Worm (Caenorhabditis elegans) whole organism, young adult: ENCODE results near the gene T05B9.1.

Experiments
- C06A6.2 ChIP-seq: fragments of 200-800 bp; sonication (Bioruptor generic); conservative IDR thresholded peaks from 2 replicates; pipeline ENCODE4 v1.3.6; 2022; ENCODE audit warnings: missing genetic modification characterization, missing compliant biosample characterization
- C17E4.6 ChIP-seq: fragments of 200-800 bp; sonication (Bioruptor generic); IDR thresholded peaks from 2 replicates; pipeline ENCODE4 v1.3.6; 2022; ENCODE audit warnings: missing genetic modification reagents, missing genetic modification characterization, missing compliant biosample characterization
- F22D6.2 ChIP-seq: sonication (generic microtip); optimal IDR thresholded peaks from 2 replicates; lab custom pipeline; 2016; ENCODE audit warnings: mild to moderate bottlenecking, missing genetic modification characterization, missing compliant biosample characterization
- F49E8.2 ChIP-seq: sonication (generic microtip); optimal IDR thresholded peaks from 3 replicates; lab custom pipeline; 2017; ENCODE audit warnings: missing genetic modification characterization, mild to moderate bottlenecking, missing compliant biosample characterization, antibody characterized with exemption, moderate library complexity; ENCODE audit not compliant: insufficient read depth
- F52B5.7 ChIP-seq: sonication (generic microtip); optimal IDR thresholded peaks from 2 replicates; lab custom pipeline; 2016; ENCODE audit warnings: mild to moderate bottlenecking, missing genetic modification characterization, missing compliant biosample characterization
- F57A8.1 ChIP-seq: fragments of 200-800 bp; sonication (Bioruptor generic); optimal IDR thresholded peaks from 2 replicates; lab custom pipeline; 2018; ENCODE audit warnings: mild to moderate bottlenecking, missing genetic modification characterization, moderate library complexity, missing compliant biosample characterization
- T26A5.8 ChIP-seq: sonication (generic microtip); optimal IDR thresholded peaks from 2 replicates; lab custom pipeline; 2016; ENCODE audit warnings: missing genetic modification characterization, missing compliant biosample characterization
- Y53G8AR.9 ChIP-seq: fragments of 200-800 bp; sonication (Bioruptor generic); conservative IDR thresholded peaks from 2 replicates; pipeline ENCODE4 v1.3.6; 2022; ENCODE audit warnings: missing genetic modification reagents, missing genetic modification characterization, missing compliant biosample characterization
- Y79H2A.3 ChIP-seq: fragments of 200-800 bp; sonication (Bioruptor generic); conservative IDR thresholded peaks from 2 replicates; pipeline ENCODE4 v1.3.6; 2022; ENCODE audit warnings: missing genetic modification reagents, missing genetic modification characterization, missing compliant biosample characterization
- cebp-1 ChIP-seq, 2 experiments: fragments of 200-800 bp in 1 of 2; sonication (Bioruptor generic) in 1 of 2; sonication (generic microtip) in 1 of 2; IDR thresholded peaks in 1 of 2; optimal IDR thresholded peaks in 1 of 2; 2 replicates each; pipeline versions ENCODE4 v1.3.6 to Lab custom; 2017 to 2022; ENCODE audit warnings: missing compliant biosample characterization in 2 of 2, missing genetic modification characterization in 2 of 2, mild to moderate bottlenecking in 1 of 2, missing genetic modification reagents in 1 of 2, moderate library complexity in 1 of 2
- ceh-27 ChIP-seq: fragments of 200-800 bp; sonication (Bioruptor generic); optimal IDR thresholded peaks from 2 replicates; lab custom pipeline; 2018; ENCODE audit warnings: mild to moderate bottlenecking, missing genetic modification characterization, moderate library complexity, missing compliant biosample characterization
- ceh-91 ChIP-seq: fragments of 200-800 bp; sonication (Bioruptor generic); IDR thresholded peaks from 2 replicates; pipeline ENCODE4 v1.3.6; 2022; ENCODE audit warnings: missing genetic modification reagents, missing genetic modification characterization, missing compliant biosample characterization
- dpl-1 ChIP-seq: fragments of 150-350 bp; optimal IDR thresholded peaks from 2 replicates; lab custom pipeline; 2014; ENCODE audit warnings: missing biosample characterization, missing genetic modification reagents, missing genetic modification characterization
- efl-1 ChIP-seq: fragments of 150-350 bp; optimal IDR thresholded peaks from 2 replicates; lab custom pipeline; 2014; ENCODE audit warnings: missing biosample characterization, missing genetic modification reagents, missing genetic modification characterization
- egl-18 ChIP-seq: fragments of 200-800 bp; sonication (Bioruptor generic); IDR thresholded peaks from 2 replicates; pipeline ENCODE4 v1.3.6; 2022; ENCODE audit warnings: missing genetic modification reagents, missing genetic modification characterization, missing compliant biosample characterization
- ets-4 ChIP-seq: fragments of 200-800 bp; sonication (Bioruptor generic); optimal IDR thresholded peaks from 2 replicates; lab custom pipeline; 2018; ENCODE audit warnings: mild to moderate bottlenecking, missing genetic modification characterization, missing compliant biosample characterization
- him-1 ChIP-seq: sonication (generic microtip); optimal IDR thresholded peaks from 2 replicates; lab custom pipeline; 2016; ENCODE audit warnings: missing genotype, missing genetic modification reagents, missing genetic modification characterization, missing compliant biosample characterization
- lin-35 ChIP-seq, 3 experiments: fragments of 150-350 bp in 2 of 3; sonication (generic microtip) in 1 of 3; optimal IDR thresholded peaks; 2 replicates each; lab custom pipeline; 2014 to 2018; ENCODE audit warnings: missing biosample characterization in 3 of 3, missing genetic modification characterization in 3 of 3, missing genetic modification reagents in 3 of 3
- lin-54 ChIP-seq: fragments of 200-800 bp; sonication (Bioruptor generic); optimal IDR thresholded peaks from 2 replicates; lab custom pipeline; 2018; ENCODE audit warnings: mild to moderate bottlenecking, missing genetic modification characterization, missing compliant biosample characterization
- lir-1 ChIP-seq: fragments of 200-800 bp; sonication (Bioruptor generic); conservative IDR thresholded peaks from 2 replicates; pipeline ENCODE4 v1.3.6; 2022; ENCODE audit warnings: missing genetic modification reagents, missing genetic modification characterization, missing compliant biosample characterization
- lsl-1 ChIP-seq: fragments of 200-800 bp; sonication (Bioruptor generic); optimal IDR thresholded peaks from 2 replicates; lab custom pipeline; 2018; ENCODE audit warnings: mild to moderate bottlenecking, missing genetic modification characterization, moderate library complexity, missing compliant biosample characterization
- lsy-27 ChIP-seq: sonication (generic microtip); optimal IDR thresholded peaks from 2 replicates; lab custom pipeline; 2017; ENCODE audit warnings: missing genetic modification characterization, mild to moderate bottlenecking, missing compliant biosample characterization, antibody characterized with exemption, missing genotype, borderline replicate concordance; ENCODE audit not compliant: insufficient read depth
- madf-6 ChIP-seq: fragments of 200-800 bp; sonication (Bioruptor generic); IDR thresholded peaks from 2 replicates; pipeline ENCODE4 v1.3.6; 2022; ENCODE audit warnings: missing genetic modification reagents, missing genetic modification characterization, missing compliant biosample characterization
- mcd-1 ChIP-seq: fragments of 200-800 bp; sonication (Bioruptor generic); IDR thresholded peaks from 2 replicates; pipeline ENCODE4 v1.3.6; 2022; ENCODE audit warnings: missing genetic modification reagents, missing genetic modification characterization, missing compliant biosample characterization
- mes-4 ChIP-seq: sonication (generic microtip); optimal IDR thresholded peaks from 2 replicates; lab custom pipeline; 2016; ENCODE audit warnings: missing genotype, missing genetic modification characterization, missing compliant biosample characterization
- nhr-80 ChIP-seq: sonication (generic microtip); optimal IDR thresholded peaks from 2 replicates; lab custom pipeline; 2016; ENCODE audit warnings: missing genetic modification characterization, missing compliant biosample characterization
- pbrm-1 ChIP-seq: fragments of 200-800 bp; sonication (Bioruptor generic); IDR thresholded peaks from 2 replicates; pipeline ENCODE4 v1.3.6; 2022; ENCODE audit warnings: missing genetic modification reagents, missing genetic modification characterization, missing compliant biosample characterization
- pha-4 ChIP-seq: fragments of 150-350 bp; sonication (generic microtip); optimal IDR thresholded peaks from 2 replicates; lab custom pipeline; 2014; ENCODE audit warnings: missing biosample characterization, missing genetic modification reagents, missing genetic modification characterization
- rpc-1 ChIP-seq, 2 experiments: fragments of 150-350 bp in 1 of 2; sonication (generic microtip) in 1 of 2; optimal IDR thresholded peaks; 2 replicates each; lab custom pipeline; 2014 to 2018; ENCODE audit warnings: missing biosample characterization in 1 of 2, missing genetic modification characterization in 1 of 2, missing genetic modification reagents in 1 of 2, missing genotype in 1 of 2
- snpc-1.3 ChIP-seq: sonication (generic microtip); optimal IDR thresholded peaks from 2 replicates; lab custom pipeline; 2017; ENCODE audit warnings: missing genetic modification characterization, mild to moderate bottlenecking, missing compliant biosample characterization, antibody characterized with exemption, moderate library complexity, missing genotype, missing genetic modification reagents; ENCODE audit not compliant: insufficient read depth
- snpc-3.4 ChIP-seq: sonication (generic microtip); optimal IDR thresholded peaks from 2 replicates; lab custom pipeline; 2017; ENCODE audit warnings: missing genetic modification characterization, mild to moderate bottlenecking, missing compliant biosample characterization, antibody characterized with exemption, moderate library complexity, missing genotype, missing genetic modification reagents
- snpc-4 ChIP-seq, 5 experiments: fragments of 150-350 bp in 1 of 5; sonication (generic microtip) in 4 of 5; optimal IDR thresholded peaks; 2 replicates each; lab custom pipeline; 2014 to 2018; ENCODE audit warnings: missing genetic modification characterization in 5 of 5, missing biosample characterization in 3 of 5, antibody characterized with exemption in 2 of 5, mild to moderate bottlenecking in 2 of 5, missing compliant biosample characterization in 2 of 5, missing genotype in 2 of 5, moderate library complexity in 2 of 5, missing genetic modification reagents in 1 of 5
- tbp1 ChIP-seq: fragments of 200-800 bp; sonication (Bioruptor generic); optimal IDR thresholded peaks from 2 replicates; lab custom pipeline; 2018; ENCODE audit warnings: mild to moderate bottlenecking, missing genetic modification characterization, missing compliant biosample characterization
- unc-130 ChIP-seq: sonication (generic microtip); optimal IDR thresholded peaks from 2 replicates; lab custom pipeline; 2016; ENCODE audit warnings: missing genetic modification reagents, missing genetic modification characterization, missing compliant biosample characterization
- zim-3 ChIP-seq: sonication (generic microtip); optimal IDR thresholded peaks from 2 replicates; lab custom pipeline; 2017; ENCODE audit warnings: mild to moderate bottlenecking, missing genetic modification characterization, moderate library complexity, missing compliant biosample characterization
- ztf-18 ChIP-seq: sonication (generic microtip); optimal IDR thresholded peaks from 2 replicates; lab custom pipeline; 2016; ENCODE audit warnings: missing genotype, mild to moderate bottlenecking, missing genetic modification characterization, missing compliant biosample characterization
- ztf-3 ChIP-seq: fragments of 200-800 bp; sonication (Bioruptor generic); optimal IDR thresholded peaks from 2 replicates; lab custom pipeline; 2018; ENCODE audit warnings: mild to moderate bottlenecking, missing genetic modification characterization, missing compliant biosample characterization
- ztf-6 ChIP-seq: fragments of 200-800 bp; sonication (Bioruptor generic); IDR thresholded peaks from 2 replicates; pipeline ENCODE4 v1.3.6; 2022; ENCODE audit warnings: missing genetic modification reagents, missing genetic modification characterization, missing compliant biosample characterization

The T05B9.1 gene

DNA sequence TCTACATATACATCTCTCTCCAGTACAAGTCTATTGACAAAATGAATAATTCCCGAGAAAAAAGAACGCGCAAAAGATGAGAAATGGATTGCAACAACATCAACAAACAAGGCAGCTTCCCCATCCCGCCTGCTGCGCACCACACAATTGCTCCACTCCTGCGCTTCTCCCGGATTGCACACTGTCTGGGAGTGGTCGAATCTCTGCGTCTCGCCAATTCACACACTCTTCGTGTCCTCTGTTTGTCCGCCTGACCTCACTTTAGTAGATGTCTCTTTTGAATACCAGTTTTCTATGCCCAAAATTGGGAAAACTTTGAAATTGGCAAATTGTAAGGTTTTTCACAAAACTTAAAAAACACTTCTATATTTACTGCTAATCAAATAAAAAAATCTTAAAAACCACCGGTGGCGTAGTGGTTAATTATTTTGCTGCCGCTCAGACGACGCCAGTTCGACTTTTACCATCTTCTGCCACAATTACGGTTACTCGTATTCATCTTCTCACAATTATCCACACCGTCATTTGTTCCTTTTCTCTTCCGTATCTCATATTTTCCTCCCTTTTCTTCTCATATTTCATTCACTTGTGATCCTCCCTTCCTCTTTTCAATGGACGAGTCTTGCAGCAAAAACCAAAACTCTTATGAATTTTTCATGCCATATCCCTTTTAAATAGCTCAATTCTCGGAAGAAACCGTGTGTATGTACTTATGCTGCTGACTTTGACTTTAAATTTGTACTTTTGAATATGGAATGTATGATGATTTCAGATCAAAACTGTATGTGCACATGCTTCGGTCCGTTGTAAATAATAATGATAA, 44.8 kb upstream of the T05B9.1 start, which contains the start of gene rsf-1 (continued):
- no peak for TF ChIP-seq snpc-4 (GFP tag; optimal IDR thresholded peaks at IDR 0.05; lab: Kevin White, UChicago)
- peak in 2 of 4 experiments; percentile 16 to 21 for TF ChIP-seq snpc-4 (tag; optimal IDR thresholded peaks at IDR 0.05; lab: Kevin White, UChicago)
- TF ChIP-seq him-1 (tag; lab: Kevin White, UChicago) = peak; percentile 69
- no peak for TF ChIP-seq Y79H2A.3
- TF ChIP-seq C06A6.2 (GFP tag; lab: Robert Waterston, UW) = no peak
- peak; percentile 49 for TF ChIP-seq rpc-1 (optimal IDR thresholded peaks at IDR 0.05; lab: Kevin White, UChicago)
- TF ChIP-seq rpc-1 (tag; optimal IDR thresholded peaks at IDR 0.05; lab: Kevin White, UChicago) = peak; percentile 70

DNA sequence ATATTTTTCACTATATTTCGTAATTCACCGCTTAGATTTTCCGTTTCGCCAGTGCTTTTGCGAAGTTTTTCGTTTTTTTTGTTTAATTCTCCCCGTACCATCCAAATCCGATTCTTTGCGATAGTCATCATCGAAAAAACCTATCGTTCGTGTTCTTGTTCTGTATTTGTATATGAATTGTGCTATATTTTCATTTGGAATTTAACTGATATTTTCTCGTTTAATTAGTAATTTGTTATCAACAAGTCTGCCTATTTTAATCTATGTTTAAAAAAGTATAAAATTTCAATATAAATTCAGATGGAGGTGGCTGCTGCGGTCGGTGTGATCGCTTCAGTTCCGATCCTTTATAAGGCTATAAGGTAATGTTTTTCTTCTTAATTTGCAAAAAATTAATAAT, 41.6 kb upstream of the T05B9.1 start, which contains the start of gene samp-1:
Gene samp-1, plus strand, starts transcription at position 301 of the 400 bp plus-strand sequence.
- TF ChIP-seq tbp1 (GFP tag; lab: Kevin White, UChicago) (no peak), ceh-27 (GFP tag; lab: Kevin White, UChicago) (no peak), F52B5.7 (tag; lab: Kevin White, UChicago) (no peak), nhr-80 (tag; lab: Kevin White, UChicago) (no peak), unc-130 (GFP tag; lab: Kevin White, UChicago) (no peak), T26A5.8 (tag; lab: Kevin White, UChicago) (no peak), F22D6.2 (tag; lab: Kevin White, UChicago) (no peak), lir-1 (no peak), snpc-1.3 (tag; lab: Kevin White, UChicago) (peak; percentile 9), mes-4 (tag; lab: Kevin White, UChicago) (no peak), F49E8.2 (tag; lab: Kevin White, UChicago) (no peak), dpl-1 (no peak), madf-6 (peak; percentile 42; the same call in 1 of the 2 replicates), pha-4 (tag; lab: Kevin White, UChicago) (no peak), ztf-6 (GFP tag; lab: Robert Waterston, UW) (no peak), snpc-3.4 (tag; lab: Kevin White, UChicago) (no peak)

DNA sequence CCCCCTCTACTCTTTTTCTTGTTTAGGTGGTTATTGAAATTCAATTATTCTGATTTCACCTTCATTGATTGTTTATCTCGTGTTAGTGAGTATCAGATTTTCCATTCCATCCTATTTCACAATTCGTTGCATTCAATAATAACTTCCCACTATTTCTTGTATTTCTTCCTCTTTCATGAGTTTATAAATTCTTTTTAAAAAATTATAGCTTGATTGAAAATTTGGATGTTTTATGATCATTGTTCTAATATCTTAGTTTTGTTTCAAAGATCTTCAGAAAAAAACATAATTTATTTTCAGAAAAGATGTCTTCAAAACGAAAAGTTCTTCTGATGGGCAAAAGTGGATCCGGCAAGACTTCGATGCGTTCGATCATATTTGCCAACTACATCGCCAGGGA, 40.1 kb upstream of the T05B9.1 start, which contains the start of gene raga-1:
Gene raga-1, plus strand, starts transcription at position 301 of the 400 bp plus-strand sequence.
- TF ChIP-seq pha-4 (tag; lab: Kevin White, UChicago) (no peak), snpc-3.4 (tag; lab: Kevin White, UChicago) (peak; percentile 0), pbrm-1 (0 out of 2 replicates have a peak, but pooled peaks have one; percentile 37), cebp-1 (GFP tag; IDR thresholded peaks at IDR 0.05; lab: Robert Waterston, UW) (no peak), cebp-1 (tag; optimal IDR thresholded peaks at IDR 0.05; lab: Kevin White, UChicago) (peak; percentile 15)
- TF ChIP-seq, all 124 proteins: peak for 3

DNA sequence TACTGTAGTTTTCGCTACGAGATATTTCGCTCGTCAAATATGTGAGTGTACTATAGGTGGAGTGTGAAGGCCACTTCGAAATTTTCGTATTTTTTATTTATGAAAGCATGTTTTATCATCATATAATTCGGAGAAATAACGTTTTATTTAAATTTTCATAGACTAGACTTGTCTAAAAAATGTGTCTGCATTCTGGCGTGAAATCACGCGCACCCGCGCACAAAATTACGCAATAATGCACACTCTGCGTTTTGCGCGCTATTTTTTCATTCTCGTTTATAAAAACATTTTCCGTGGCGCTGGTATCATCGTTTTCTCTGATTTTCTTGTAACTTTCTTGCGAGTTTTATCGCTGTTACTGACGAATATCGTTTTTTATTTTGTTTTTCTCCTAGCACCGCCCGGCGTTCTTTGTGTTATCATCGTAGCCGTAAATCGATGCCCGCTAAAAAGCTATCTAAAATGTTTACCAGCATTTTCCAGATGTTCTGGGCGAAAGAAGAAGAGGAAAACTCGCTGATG, 36.3 kb upstream of the T05B9.1 start, which contains the start of gene saps-1:
Gene saps-1, plus strand, starts transcription at position 472 of the 522 bp plus-strand sequence.
- TF ChIP-seq lsl-1 (GFP tag; lab: Kevin White, UChicago) = peak; percentile 95
- peak; percentile 68 for TF ChIP-seq lin-54
- TF ChIP-seq snpc-4 (GFP tag; optimal IDR thresholded peaks at IDR 0.05; lab: Kevin White, UChicago) = no peak
- TF ChIP-seq snpc-4 (tag; optimal IDR thresholded peaks at IDR 0.05; lab: Kevin White, UChicago) = peak in 2 of 4 experiments; percentile 12 to 44
- no peak for TF ChIP-seq F57A8.1 (GFP tag; lab: Kevin White, UChicago)
- TF ChIP-seq lsy-27 = no peak
- peak in 1 of 3 experiments; percentile 21 for TF ChIP-seq lin-35 (GFP tag; optimal IDR thresholded peaks at IDR 0.05; lab: Kevin White, UChicago)
- no peak for TF ChIP-seq Y53G8AR.9 (GFP tag; lab: Robert Waterston, UW)
- no peak for TF ChIP-seq egl-18 (GFP tag; lab: Robert Waterston, UW)
- peak; percentile 84 for TF ChIP-seq ceh-91 (GFP tag; lab: Robert Waterston, UW)
- no peak for TF ChIP-seq ztf-3 (GFP tag; lab: Kevin White, UChicago)
- no peak for TF ChIP-seq ets-4
- peak; percentile 27 for TF ChIP-seq ztf-18 (tag; lab: Kevin White, UChicago)
- TF ChIP-seq efl-1 (GFP tag; lab: Kevin White, UChicago) = peak; percentile 87
- no peak for TF ChIP-seq zim-3 (tag; lab: Kevin White, UChicago)
- no peak for TF ChIP-seq C17E4.6 (GFP tag; lab: Robert Waterston, UW)
- TF ChIP-seq cebp-1 (GFP tag; IDR thresholded peaks at IDR 0.05; lab: Robert Waterston, UW) = peak; percentile 55; the same call in 1 of the 2 replicates
- peak; percentile 87 for TF ChIP-seq cebp-1 (tag; optimal IDR thresholded peaks at IDR 0.05; lab: Kevin White, UChicago)
- peak; percentile 76 for TF ChIP-seq mcd-1 (GFP tag; lab: Robert Waterston, UW)
